Fruit fly (Drosophila melanogaster) whole organism, wandering third instar larva: ENCODE measurements around the gene BicD.

Source experiments
- CG32264 ChIP-seq: fragments of 200-800 bp; sonication (Bioruptor generic); optimal IDR thresholded peaks from 2 replicates; lab custom pipeline; 2016; ENCODE audit warnings: missing biosample characterization, missing genetic modification characterization
- HLH106 ChIP-seq: fragments of 200-800 bp; optimal IDR thresholded peaks from 3 replicates; lab custom pipeline; 2019; ENCODE audit warnings: missing biosample characterization, mild to moderate bottlenecking, missing genetic modification characterization, moderate library complexity
- Hr83 ChIP-seq: fragments of 200-300 bp; sonication (Bioruptor generic); optimal IDR thresholded peaks from 2 replicates; lab custom pipeline; 2016; ENCODE audit warnings: missing biosample characterization, mild to moderate bottlenecking, missing genetic modification characterization, moderate library complexity; ENCODE audit not compliant: poor library complexity, severe bottlenecking
- Vsx2 ChIP-seq: fragments of 200-300, 225-300 bp; sonication (Bioruptor generic); optimal IDR thresholded peaks from 2 replicates; lab custom pipeline; 2018; ENCODE audit warnings: missing biosample characterization, missing genetic modification characterization; ENCODE audit not compliant: partially characterized antibody
- brk ChIP-seq: fragments of 200-800 bp; sonication (Bioruptor generic); optimal IDR thresholded peaks from 2 replicates; lab custom pipeline; 2016; ENCODE audit warnings: missing biosample characterization, mild to moderate bottlenecking, missing genetic modification characterization
- usp ChIP-seq: fragments of >200 bp; optimal IDR thresholded peaks from 2 replicates; lab custom pipeline; 2017; ENCODE audit warnings: missing biosample characterization, missing genetic modification characterization

DNA sequence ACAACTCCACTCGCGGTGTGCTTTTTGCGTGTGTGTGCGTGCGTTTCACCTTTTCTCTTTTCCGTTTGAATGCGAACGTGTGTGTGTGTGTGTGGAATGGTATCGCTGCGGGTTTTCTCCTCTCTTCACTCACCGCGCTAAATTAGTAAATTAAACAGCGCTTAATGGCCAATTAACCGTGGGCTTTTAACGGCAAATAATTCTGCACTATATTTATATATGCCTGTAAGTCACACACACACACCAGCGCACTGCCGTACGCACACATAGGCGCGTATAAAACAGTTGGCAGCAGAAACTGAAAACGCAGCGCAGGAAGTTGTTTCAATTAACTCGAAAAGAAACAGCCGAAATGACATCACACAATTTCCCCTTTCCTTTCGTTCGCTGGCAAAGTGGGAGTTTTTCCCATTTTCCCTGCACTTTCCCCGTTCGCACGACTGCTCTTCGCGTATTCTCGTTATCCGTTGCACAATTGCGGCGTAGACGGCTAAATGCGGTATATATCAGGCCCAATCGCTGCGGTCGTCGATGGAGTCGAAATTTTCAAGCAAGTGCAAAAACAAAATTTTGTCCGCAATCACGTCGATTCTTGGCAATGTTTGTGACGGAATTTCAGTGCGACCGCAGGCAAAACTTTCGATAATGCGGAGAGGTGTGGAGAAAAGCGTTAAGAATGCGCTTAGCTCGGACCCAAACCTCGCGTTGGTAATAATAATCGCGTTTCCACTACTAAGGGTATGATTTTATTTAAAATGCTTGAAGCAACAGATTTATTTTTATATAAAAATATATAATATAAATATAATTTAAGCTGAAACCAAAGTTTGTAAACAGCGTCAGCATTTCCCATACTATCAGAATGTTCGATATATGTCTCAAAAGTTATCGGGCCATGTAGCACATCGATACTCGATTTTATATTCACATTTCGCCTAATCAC, at the start of gene BicD:
- TF ChIP-seq Vsx2 (GFP tag; lab: Kevin White, UChicago), result no peak
- no peak for TF ChIP-seq CG32264 (GFP tag; lab: Kevin White, UChicago)
- TF ChIP-seq HLH106 (tag; lab: Kevin White, UChicago), result peak; percentile 25
- TF ChIP-seq usp (GFP tag; lab: Kevin White, UChicago), result no peak
- TF ChIP-seq Hr83 (GFP tag; lab: Kevin White, UChicago), result no peak
- TF ChIP-seq brk (GFP tag; lab: Kevin White, UChicago), result no peak
